Fruit fly (Drosophila melanogaster) whole organism, pupa: ENCODE data around the gene CG2260.

Source experiments
- CG14655 ChIP-seq: fragments of 200-800 bp; sonication (Bioruptor generic); optimal IDR thresholded peaks from 3 replicates; lab custom pipeline; 2017; ENCODE audit warnings: mild to moderate bottlenecking, missing biosample characterization, missing genetic modification reagents, missing genetic modification characterization
- CG32121 ChIP-seq: fragments of 200-800 bp; sonication (Bioruptor generic); IDR thresholded peaks from 2 replicates; pipeline ENCODE4 v1.3.6; 2022; ENCODE audit warnings: missing biosample characterization, missing genetic modification characterization
- Ets98B ChIP-seq: fragments of 200-800 bp; sonication (Bioruptor generic); IDR thresholded peaks from 2 replicates; pipeline ENCODE4 v1.3.6; 2022; ENCODE audit warnings: missing biosample characterization, missing genetic modification characterization
- Pif1A ChIP-seq: fragments of 200-800 bp; sonication (Bioruptor generic); optimal IDR thresholded peaks from 3 replicates; lab custom pipeline; 2016; ENCODE audit warnings: missing biosample characterization, missing genetic modification characterization
- Pif1B ChIP-seq: fragments of 200-800 bp; sonication (Bioruptor generic); optimal IDR thresholded peaks from 3 replicates; lab custom pipeline; 2016; ENCODE audit warnings: missing biosample characterization, missing genetic modification characterization
- gl ChIP-seq: fragments of 200-800 bp; sonication (Bioruptor generic); optimal IDR thresholded peaks from 2 replicates; lab custom pipeline; 2018; ENCODE audit warnings: missing biosample characterization, mild to moderate bottlenecking, missing genetic modification characterization

dm6 chrX:8107936-8108335, 13.0 kb downstream of the CG2260 start:
- TF ChIP-seq Pif1A (GFP tag; lab: Kevin White, UChicago) (no peak), gl (tag; lab: Kevin White, UChicago) (no peak), CG14655 (GFP tag; lab: Kevin White, UChicago) (no peak), Ets98B (no peak), Pif1B (GFP tag; lab: Kevin White, UChicago) (no peak), CG32121 (GFP tag; lab: Robert Waterston, UW) (no peak)
